ENCODE assay signal across 5 worm cellular contexts in genomic region chrIII:1439609-1440008, ce11.
TF ChIP-seq lines count a peak whose summit lies in the region.

No protein-coding gene starts in this region.

TF ChIP-seq in whole organism, L4 larva, 104 proteins besides CTCF, POLR2A, EP300 and RAD21:
- TF ChIP-seq madf-5 (GFP tag; IDR thresholded peaks at IDR 0.05; lab: Robert Waterston, UW) = no peak
- no peak for TF ChIP-seq nhr-237 (tag; optimal IDR thresholded peaks at IDR 0.05; lab: Kevin White, UChicago)
- no peak for TF ChIP-seq attf-4 (tag; optimal IDR thresholded peaks at IDR 0.05; lab: Kevin White, UChicago)
- 0 out of 2 replicates have a peak, but pooled peaks have one; percentile 17 for TF ChIP-seq lin-38 (GFP tag; IDR thresholded peaks at IDR 0.05; lab: Robert Waterston, UW)
- no peak for TF ChIP-seq pqm-1 (tag; optimal IDR thresholded peaks at IDR 0.05; lab: Kevin White, UChicago)
- TF ChIP-seq set-16 (GFP tag; IDR thresholded peaks at IDR 0.05; lab: Robert Waterston, UW) = peak; percentile 89
- no peak for TF ChIP-seq jun-1 (tag; optimal IDR thresholded peaks at IDR 0.05; lab: Kevin White, UChicago)
- no peak for TF ChIP-seq R02D3.7 (tag; optimal IDR thresholded peaks at IDR 0.05; lab: Kevin White, UChicago)
- TF ChIP-seq egl-43 (GFP tag; IDR thresholded peaks at IDR 0.05; lab: Robert Waterston, UW) = peak; percentile 46; the same call in 1 of the 2 replicates
- no peak for TF ChIP-seq ztf-11 (tag; optimal IDR thresholded peaks at IDR 0.05; lab: Kevin White, UChicago)
- TF ChIP-seq ZK546.5 (tag; optimal IDR thresholded peaks at IDR 0.05; lab: Kevin White, UChicago) = no peak
- 0 out of 2 replicates have a peak, but pooled peaks have one; percentile 27 for TF ChIP-seq dmd-8 (GFP tag; IDR thresholded peaks at IDR 0.05; lab: Robert Waterston, UW)

TF ChIP-seq in whole organism, early embryonic, 17 proteins besides CTCF, POLR2A, EP300 and RAD21:
- TF ChIP-seq pes-1 (GFP tag; IDR thresholded peaks at IDR 0.05; lab: Robert Waterston, UW) (peak; percentile 55), hmbx-1 (tag; optimal IDR thresholded peaks at IDR 0.05; lab: Kevin White, UChicago) (no peak), ceh-36 (tag; optimal IDR thresholded peaks at IDR 0.05; lab: Kevin White, UChicago) (no peak), aly-1 (tag; optimal IDR thresholded peaks at IDR 0.05; lab: Kevin White, UChicago) (no peak), sea-1 (GFP tag; conservative IDR thresholded peaks at IDR 0.05; lab: Robert Waterston, UW) (no peak), hmg-4 (GFP tag; optimal IDR thresholded peaks at IDR 0.05; lab: Kevin White, UChicago) (no peak), hnd-1 (tag; optimal IDR thresholded peaks at IDR 0.05; lab: Kevin White, UChicago) (no peak), tbx-11 (GFP tag; IDR thresholded peaks at IDR 0.05; lab: Robert Waterston, UW) (no peak)

TF ChIP-seq in whole organism, late embryonic, 69 proteins besides CTCF, POLR2A, EP300 and RAD21:
- TF ChIP-seq elt-4 (tag; optimal IDR thresholded peaks at IDR 0.05; lab: Kevin White, UChicago) = peak; percentile 17
- TF ChIP-seq eyg-1 (tag; optimal IDR thresholded peaks at IDR 0.05; lab: Kevin White, UChicago) = no peak

TF ChIP-seq in whole organism, midembryonic, 9 proteins besides CTCF, POLR2A, EP300 and RAD21:
- TF ChIP-seq T22C8.4 (GFP tag; IDR thresholded peaks at IDR 0.05; lab: Robert Waterston, UW) = no peak
- 0 out of 2 replicates have a peak, but pooled peaks have one; percentile 32 for TF ChIP-seq ztf-23 (GFP tag; IDR thresholded peaks at IDR 0.05; lab: Robert Waterston, UW)
TF ChIP-seq in whole organism, midembryonic: peak in this region for 1.

TF ChIP-seq in whole organism, young adult, 124 proteins besides CTCF, POLR2A, EP300 and RAD21:
- 0 out of 2 replicates have a peak, but pooled peaks have one; percentile 15 for TF ChIP-seq mcd-1 (GFP tag; IDR thresholded peaks at IDR 0.05; lab: Robert Waterston, UW)
- no peak for TF ChIP-seq snpc-3.4 (tag; optimal IDR thresholded peaks at IDR 0.05; lab: Kevin White, UChicago)
- peak; percentile 68; the same call in 1 of the 2 replicates for TF ChIP-seq egrh-3 (GFP tag; IDR thresholded peaks at IDR 0.05; lab: Robert Waterston, UW)
- TF ChIP-seq zfh-2 (GFP tag; conservative IDR thresholded peaks at IDR 0.05; lab: Robert Waterston, UW) = peak; percentile 79
- TF ChIP-seq tbx-9 (tag; optimal IDR thresholded peaks at IDR 0.05; lab: Kevin White, UChicago; ENCODE audit: borderline replicate concordance) = no peak
